Worm (Caenorhabditis elegans) whole organism, young adult: ENCODE data around the gene tos-1.

Experiments used
- B0035.1 ChIP-seq: sonication (generic microtip); optimal IDR thresholded peaks from 2 replicates; lab custom pipeline; 2016; ENCODE audit warnings: missing genetic modification characterization, mild to moderate bottlenecking, missing compliant biosample characterization, missing genotype, missing genetic modification reagents
- F22D6.2 ChIP-seq: sonication (generic microtip); optimal IDR thresholded peaks from 2 replicates; lab custom pipeline; 2016; ENCODE audit warnings: mild to moderate bottlenecking, missing genetic modification characterization, missing compliant biosample characterization
- F49E8.2 ChIP-seq: sonication (generic microtip); optimal IDR thresholded peaks from 3 replicates; lab custom pipeline; 2017; ENCODE audit warnings: missing genetic modification characterization, mild to moderate bottlenecking, missing compliant biosample characterization, antibody characterized with exemption, moderate library complexity; ENCODE audit not compliant: insufficient read depth
- K11D2.4 ChIP-seq: fragments of 200-800 bp; sonication (Bioruptor generic); IDR thresholded peaks from 2 replicates; pipeline ENCODE4 v1.3.6; 2022; ENCODE audit warnings: missing genetic modification reagents, missing genetic modification characterization, missing compliant biosample characterization
- T26A5.8 ChIP-seq: sonication (generic microtip); optimal IDR thresholded peaks from 2 replicates; lab custom pipeline; 2016; ENCODE audit warnings: missing genetic modification characterization, missing compliant biosample characterization
- Y53G8AR.9 ChIP-seq: fragments of 200-800 bp; sonication (Bioruptor generic); conservative IDR thresholded peaks from 2 replicates; pipeline ENCODE4 v1.3.6; 2022; ENCODE audit warnings: missing genetic modification reagents, missing genetic modification characterization, missing compliant biosample characterization
- Y56A3A.18 ChIP-seq: fragments of 200-800 bp; sonication (Bioruptor generic); IDR thresholded peaks from 2 replicates; pipeline ENCODE4 v1.3.6; 2022; ENCODE audit warnings: missing genetic modification reagents, missing genetic modification characterization, missing compliant biosample characterization
- Y67H2A.10 ChIP-seq: fragments of 200-800 bp; sonication (Bioruptor generic); conservative IDR thresholded peaks from 2 replicates; pipeline ENCODE4 v1.3.6; 2022; ENCODE audit warnings: missing genetic modification reagents, missing genetic modification characterization, missing compliant biosample characterization
- ZK185.1 ChIP-seq: sonication (generic microtip); optimal IDR thresholded peaks from 2 replicates; lab custom pipeline; 2016; ENCODE audit warnings: mild to moderate bottlenecking, missing genetic modification characterization, missing compliant biosample characterization; ENCODE audit not compliant: poor library complexity, severe bottlenecking
- akir-1 ChIP-seq: fragments of 200-800 bp; sonication (Bioruptor generic); optimal IDR thresholded peaks from 2 replicates; lab custom pipeline; 2018; ENCODE audit warnings: mild to moderate bottlenecking, missing genetic modification characterization, moderate library complexity, missing compliant biosample characterization
- ama-1 ChIP-seq, 3 experiments: fragments of 150-350 bp in 1 of 3; sonication (generic microtip) in 2 of 3; optimal IDR thresholded peaks; 2 replicates each; lab custom pipeline; 2014 to 2018; ENCODE audit warnings: missing biosample characterization in 2 of 3, missing genetic modification characterization in 2 of 3, missing genetic modification reagents in 2 of 3
- aptf-3 ChIP-seq: fragments of 200-800 bp; sonication (Bioruptor generic); IDR thresholded peaks from 2 replicates; pipeline ENCODE4 v1.3.6; 2022; ENCODE audit warnings: missing genetic modification characterization, missing compliant biosample characterization
- athp-1 ChIP-seq: sonication (generic microtip); optimal IDR thresholded peaks from 2 replicates; lab custom pipeline; 2017; ENCODE audit warnings: mild to moderate bottlenecking, missing genetic modification characterization, missing compliant biosample characterization
- attf-5 ChIP-seq: fragments of 200-800 bp; sonication (Bioruptor generic); optimal IDR thresholded peaks from 2 replicates; lab custom pipeline; 2018; ENCODE audit warnings: mild to moderate bottlenecking, missing genetic modification characterization, missing compliant biosample characterization
- attf-6 ChIP-seq: fragments of 200-800 bp; sonication (Bioruptor generic); IDR thresholded peaks from 2 replicates; pipeline ENCODE4 v1.3.6; 2022; ENCODE audit warnings: missing genetic modification reagents, missing genetic modification characterization, missing compliant biosample characterization
- bed-1 ChIP-seq: fragments of 200-800 bp; sonication (Bioruptor generic); IDR thresholded peaks from 2 replicates; pipeline ENCODE4 v1.3.6; 2022; ENCODE audit warnings: missing genetic modification reagents, missing genetic modification characterization, missing compliant biosample characterization
- cebp-1 ChIP-seq, 2 experiments: fragments of 200-800 bp in 1 of 2; sonication (Bioruptor generic) in 1 of 2; sonication (generic microtip) in 1 of 2; IDR thresholded peaks in 1 of 2; optimal IDR thresholded peaks in 1 of 2; 2 replicates each; pipeline versions ENCODE4 v1.3.6 to Lab custom; 2017 to 2022; ENCODE audit warnings: missing compliant biosample characterization in 2 of 2, missing genetic modification characterization in 2 of 2, mild to moderate bottlenecking in 1 of 2, missing genetic modification reagents in 1 of 2, moderate library complexity in 1 of 2
- ceh-100 ChIP-seq: fragments of 200-800 bp; sonication (Bioruptor generic); IDR thresholded peaks from 2 replicates; pipeline ENCODE4 v1.3.6; 2022; ENCODE audit warnings: missing genetic modification reagents, missing genetic modification characterization, missing compliant biosample characterization
- ceh-27 ChIP-seq: fragments of 200-800 bp; sonication (Bioruptor generic); optimal IDR thresholded peaks from 2 replicates; lab custom pipeline; 2018; ENCODE audit warnings: mild to moderate bottlenecking, missing genetic modification characterization, moderate library complexity, missing compliant biosample characterization
- die-1 ChIP-seq: sonication (generic microtip); optimal IDR thresholded peaks from 2 replicates; lab custom pipeline; 2016; ENCODE audit warnings: missing genotype, mild to moderate bottlenecking, missing genetic modification characterization, missing compliant biosample characterization
- dpl-1 ChIP-seq: fragments of 150-350 bp; optimal IDR thresholded peaks from 2 replicates; lab custom pipeline; 2014; ENCODE audit warnings: missing biosample characterization, missing genetic modification reagents, missing genetic modification characterization
- ekl-4 ChIP-seq: fragments of 200-800 bp; sonication (Bioruptor generic); IDR thresholded peaks from 2 replicates; pipeline ENCODE4 v1.3.6; 2022; ENCODE audit warnings: missing genetic modification reagents, missing genetic modification characterization, missing compliant biosample characterization
- gei-17 ChIP-seq: fragments of 200-800 bp; sonication (Bioruptor generic); optimal IDR thresholded peaks from 2 replicates; lab custom pipeline; 2018; ENCODE audit warnings: mild to moderate bottlenecking, missing genetic modification characterization, missing compliant biosample characterization
- him-1 ChIP-seq: sonication (generic microtip); optimal IDR thresholded peaks from 2 replicates; lab custom pipeline; 2016; ENCODE audit warnings: missing genotype, missing genetic modification reagents, missing genetic modification characterization, missing compliant biosample characterization
- lin-35 ChIP-seq, 3 experiments: fragments of 150-350 bp in 2 of 3; sonication (generic microtip) in 1 of 3; optimal IDR thresholded peaks; 2 replicates each; lab custom pipeline; 2014 to 2018; ENCODE audit warnings: missing biosample characterization in 3 of 3, missing genetic modification characterization in 3 of 3, missing genetic modification reagents in 3 of 3
- lir-1 ChIP-seq: fragments of 200-800 bp; sonication (Bioruptor generic); conservative IDR thresholded peaks from 2 replicates; pipeline ENCODE4 v1.3.6; 2022; ENCODE audit warnings: missing genetic modification reagents, missing genetic modification characterization, missing compliant biosample characterization
- lsl-1 ChIP-seq: fragments of 200-800 bp; sonication (Bioruptor generic); optimal IDR thresholded peaks from 2 replicates; lab custom pipeline; 2018; ENCODE audit warnings: mild to moderate bottlenecking, missing genetic modification characterization, moderate library complexity, missing compliant biosample characterization
- lsy-27 ChIP-seq: sonication (generic microtip); optimal IDR thresholded peaks from 2 replicates; lab custom pipeline; 2017; ENCODE audit warnings: missing genetic modification characterization, mild to moderate bottlenecking, missing compliant biosample characterization, antibody characterized with exemption, missing genotype, borderline replicate concordance; ENCODE audit not compliant: insufficient read depth
- madf-6 ChIP-seq: fragments of 200-800 bp; sonication (Bioruptor generic); IDR thresholded peaks from 2 replicates; pipeline ENCODE4 v1.3.6; 2022; ENCODE audit warnings: missing genetic modification reagents, missing genetic modification characterization, missing compliant biosample characterization
- nfya-2 ChIP-seq: fragments of 200-800 bp; sonication (Bioruptor generic); IDR thresholded peaks from 2 replicates; pipeline ENCODE4 v1.3.6; 2022; ENCODE audit warnings: missing genetic modification reagents, missing genetic modification characterization, missing compliant biosample characterization
- nhr-80 ChIP-seq: sonication (generic microtip); optimal IDR thresholded peaks from 2 replicates; lab custom pipeline; 2016; ENCODE audit warnings: missing genetic modification characterization, missing compliant biosample characterization
- nhr-90 ChIP-seq: sonication (generic microtip); optimal IDR thresholded peaks from 2 replicates; lab custom pipeline; 2016; ENCODE audit warnings: missing genotype, mild to moderate bottlenecking, missing genetic modification characterization, missing compliant biosample characterization
- pha-4 ChIP-seq: fragments of 150-350 bp; sonication (generic microtip); optimal IDR thresholded peaks from 2 replicates; lab custom pipeline; 2014; ENCODE audit warnings: missing biosample characterization, missing genetic modification reagents, missing genetic modification characterization
- rec-8 ChIP-seq, 2 experiments: sonication (generic microtip); optimal IDR thresholded peaks; 2 replicates each; lab custom pipeline; 2016; ENCODE audit warnings: mild to moderate bottlenecking in 2 of 2, missing genetic modification characterization in 2 of 2, missing genetic modification reagents in 2 of 2, missing genotype in 2 of 2, missing biosample characterization in 1 of 2, missing compliant biosample characterization in 1 of 2, moderate library complexity in 1 of 2
- repo-1 ChIP-seq: sonication (generic microtip); optimal IDR thresholded peaks from 2 replicates; lab custom pipeline; 2017; ENCODE audit warnings: mild to moderate bottlenecking, missing genetic modification characterization, missing compliant biosample characterization
- sea-2 ChIP-seq: fragments of 200-800 bp; sonication (Bioruptor generic); IDR thresholded peaks from 2 replicates; pipeline ENCODE4 v1.3.6; 2022; ENCODE audit warnings: missing genetic modification characterization, missing compliant biosample characterization
- snpc-1.3 ChIP-seq: sonication (generic microtip); optimal IDR thresholded peaks from 2 replicates; lab custom pipeline; 2017; ENCODE audit warnings: missing genetic modification characterization, mild to moderate bottlenecking, missing compliant biosample characterization, antibody characterized with exemption, moderate library complexity, missing genotype, missing genetic modification reagents; ENCODE audit not compliant: insufficient read depth
- snpc-4 ChIP-seq, 5 experiments: fragments of 150-350 bp in 1 of 5; sonication (generic microtip) in 4 of 5; optimal IDR thresholded peaks; 2 replicates each; lab custom pipeline; 2014 to 2018; ENCODE audit warnings: missing genetic modification characterization in 5 of 5, missing biosample characterization in 3 of 5, antibody characterized with exemption in 2 of 5, mild to moderate bottlenecking in 2 of 5, missing compliant biosample characterization in 2 of 5, missing genotype in 2 of 5, moderate library complexity in 2 of 5, missing genetic modification reagents in 1 of 5
- tlf-1 ChIP-seq: fragments of 200-800 bp; sonication (Bioruptor generic); optimal IDR thresholded peaks from 2 replicates; lab custom pipeline; 2018; ENCODE audit warnings: mild to moderate bottlenecking, missing genetic modification characterization, missing compliant biosample characterization
- unc-130 ChIP-seq: sonication (generic microtip); optimal IDR thresholded peaks from 2 replicates; lab custom pipeline; 2016; ENCODE audit warnings: missing genetic modification reagents, missing genetic modification characterization, missing compliant biosample characterization
- unc-62 ChIP-seq: fragments of 150-350 bp; optimal IDR thresholded peaks from 2 replicates; lab custom pipeline; 2014; ENCODE audit warnings: missing biosample characterization, missing genetic modification reagents, missing genetic modification characterization
- ztf-25 ChIP-seq: fragments of 200-800 bp; sonication (Bioruptor generic); IDR thresholded peaks from 2 replicates; pipeline ENCODE4 v1.3.6; 2022; ENCODE audit warnings: missing genetic modification reagents, missing genetic modification characterization, missing compliant biosample characterization
- ztf-28 ChIP-seq: fragments of 200-800 bp; sonication (Bioruptor generic); IDR thresholded peaks from 2 replicates; pipeline ENCODE4 v1.3.6; 2022; ENCODE audit warnings: missing genetic modification reagents, missing genetic modification characterization, missing compliant biosample characterization
- ztf-6 ChIP-seq: fragments of 200-800 bp; sonication (Bioruptor generic); IDR thresholded peaks from 2 replicates; pipeline ENCODE4 v1.3.6; 2022; ENCODE audit warnings: missing genetic modification reagents, missing genetic modification characterization, missing compliant biosample characterization

The tos-1 gene

ce11 chrV:9382538-9383328 is 38.7 kb upstream of the tos-1 start:
- TF ChIP-seq aptf-3 (GFP tag; lab: Robert Waterston, UW) (0 out of 2 replicates have a peak, but pooled peaks have one; percentile 75), pha-4 (tag; lab: Kevin White, UChicago) (no peak), ztf-28 (GFP tag; lab: Robert Waterston, UW) (0 out of 2 replicates have a peak, but pooled peaks have one; percentile 80), snpc-4 (GFP tag; optimal IDR thresholded peaks at IDR 0.05; lab: Kevin White, UChicago) (peak; percentile 29), snpc-4 (tag; optimal IDR thresholded peaks at IDR 0.05; lab: Kevin White, UChicago) (peak in 2 of 4 experiments; percentile 50 to 60), unc-130 (GFP tag; lab: Kevin White, UChicago) (peak; percentile 88), ZK185.1 (tag; lab: Kevin White, UChicago) (no peak), madf-6 (GFP tag; lab: Robert Waterston, UW) (peak; percentile 100), F22D6.2 (tag; lab: Kevin White, UChicago) (no peak), lsl-1 (GFP tag; lab: Kevin White, UChicago) (peak; percentile 89), snpc-1.3 (tag; lab: Kevin White, UChicago) (no peak), lin-35 (GFP tag; optimal IDR thresholded peaks at IDR 0.05; lab: Kevin White, UChicago) (peak in 2 of 3 experiments; percentile 16 to 77), sea-2 (GFP tag; lab: Robert Waterston, UW) (no peak), K11D2.4 (GFP tag; lab: Robert Waterston, UW) (no peak), die-1 (tag; lab: Kevin White, UChicago) (no peak), dpl-1 (peak; percentile 98), Y53G8AR.9 (GFP tag; lab: Robert Waterston, UW) (peak; percentile 85), T26A5.8 (tag; lab: Kevin White, UChicago) (no peak), F49E8.2 (tag; lab: Kevin White, UChicago) (peak; percentile 82), ceh-100 (no peak; the same call in 1 of the 2 replicates), B0035.1 (tag; lab: Kevin White, UChicago) (no peak), ama-1 (optimal IDR thresholded peaks at IDR 0.05; lab: Kevin White, UChicago) (no peak), ama-1 (GFP tag; optimal IDR thresholded peaks at IDR 0.05; lab: Kevin White, UChicago) (no peak), nfya-2 (GFP tag; lab: Robert Waterston, UW) (no peak), ztf-6 (GFP tag; lab: Robert Waterston, UW) (no peak), rec-8 (tag; optimal IDR thresholded peaks at IDR 0.05; lab: Kevin White, UChicago) (no peak), ztf-25 (GFP tag; lab: Robert Waterston, UW) (no peak), akir-1 (GFP tag; lab: Kevin White, UChicago) (no peak), athp-1 (tag; lab: Kevin White, UChicago) (peak; percentile 50), lsy-27 (tag; lab: Kevin White, UChicago) (no peak), lir-1 (GFP tag; lab: Robert Waterston, UW) (peak; percentile 42; the same call in 1 of the 2 replicates), attf-5 (GFP tag; lab: Kevin White, UChicago) (no peak), ekl-4 (GFP tag; lab: Robert Waterston, UW) (peak; percentile 88), unc-62 (no peak), nhr-80 (tag; lab: Kevin White, UChicago) (no peak), ceh-27 (GFP tag; lab: Kevin White, UChicago) (no peak), attf-6 (GFP tag; lab: Robert Waterston, UW) (peak; percentile 78), Y56A3A.18 (GFP tag; lab: Robert Waterston, UW) (no peak), bed-1 (GFP tag; lab: Robert Waterston, UW) (no peak), tlf-1 (GFP tag; lab: Kevin White, UChicago) (peak; percentile 83), Y67H2A.10 (no peak), nhr-90 (tag; lab: Kevin White, UChicago) (no peak), gei-17 (GFP tag; lab: Kevin White, UChicago) (no peak), repo-1 (no peak), him-1 (tag; lab: Kevin White, UChicago) (peak; percentile 64), cebp-1 (GFP tag; IDR thresholded peaks at IDR 0.05; lab: Robert Waterston, UW) (peak; percentile 71), cebp-1 (tag; optimal IDR thresholded peaks at IDR 0.05; lab: Kevin White, UChicago) (peak; percentile 82)
